Fruit fly (Drosophila melanogaster): ENCODE data around the gene CG11248.

CG11248 gene

dm6 chr3L:21728616-21729047 lies 48.8 kb downstream of the CG11248 start, which contains the start of the genes CG11247 and Polr2H:
Gene CG11247 (minus strand): TSS chr3L:21728806.
Gene Polr2H (plus strand): TSS chr3L:21728932.
- TF ChIP-seq Deaf1 (tag; optimal IDR thresholded peaks at IDR 0.05) (no peak), prd (optimal IDR thresholded peaks at IDR 0.05) (no peak), prd (GFP tag; IDR thresholded peaks at IDR 0.05) (peak; percentile 97), CG7786 (GFP tag; optimal IDR thresholded peaks at IDR 0.05) (peak; percentile 95), aop (GFP tag; IDR thresholded peaks at IDR 0.05) (peak; percentile 11; the same call in 1 of the 2 replicates), Dll (GFP tag; IDR thresholded peaks at IDR 0.05; ENCODE audit: partially characterized antibody) (peak; percentile 87), CG7357 (GFP tag; IDR thresholded peaks at IDR 0.05) (peak; percentile 90), onecut (GFP tag; IDR thresholded peaks at IDR 0.05) (peak; percentile 61), Antp (GFP tag; optimal IDR thresholded peaks at IDR 0.05) (peak; percentile 94), cad (GFP tag; optimal IDR thresholded peaks at IDR 0.05) (no peak), slbo (GFP tag; IDR thresholded peaks at IDR 0.05) (peak; percentile 97), Lpt (GFP tag; optimal IDR thresholded peaks at IDR 0.05) (no peak), run (tag; optimal IDR thresholded peaks at IDR 0.05) (no peak), MTF-1 (GFP tag; optimal IDR thresholded peaks at IDR 0.05; ENCODE audit: borderline replicate concordance) (no peak), CG4328 (GFP tag; optimal IDR thresholded peaks at IDR 0.05) (peak; percentile 69), Hmx (GFP tag; optimal IDR thresholded peaks at IDR 0.05) (peak; percentile 76), CG7372 (GFP tag; IDR thresholded peaks at IDR 0.05) (peak; percentile 93), CG4404 (GFP tag; IDR thresholded peaks at IDR 0.05) (peak; percentile 95), Rfx (GFP tag; IDR thresholded peaks at IDR 0.05) (peak; percentile 96), her (GFP tag; optimal IDR thresholded peaks at IDR 0.05) (peak; percentile 84), CG17568 (GFP tag; optimal IDR thresholded peaks at IDR 0.05) (no peak), CG15696 (tag; optimal IDR thresholded peaks at IDR 0.05) (peak; percentile 88), Blimp-1 (GFP tag; optimal IDR thresholded peaks at IDR 0.05) (peak; percentile 79), CG11723 (GFP tag; optimal IDR thresholded peaks at IDR 0.05) (peak; percentile 83), crp (GFP tag; optimal IDR thresholded peaks at IDR 0.05) (peak in 1 of 2 experiments; percentile 66), CG43689 (GFP tag; IDR thresholded peaks at IDR 0.05) (peak; percentile 63), Nf-YC (tag; optimal IDR thresholded peaks at IDR 0.05) (peak; percentile 70), Hey (tag; optimal IDR thresholded peaks at IDR 0.05) (peak; percentile 34), CG18599 (GFP tag; optimal IDR thresholded peaks at IDR 0.05) (peak; percentile 76), Drgx (GFP tag; IDR thresholded peaks at IDR 0.05) (peak; percentile 77), Chrac-16 (GFP tag; optimal IDR thresholded peaks at IDR 0.05) (peak; percentile 95), gfzf (GFP tag; optimal IDR thresholded peaks at IDR 0.05) (peak; percentile 60), CG8359 (GFP tag; optimal IDR thresholded peaks at IDR 0.05; ENCODE audit: borderline replicate concordance) (peak; percentile 57), CG12659 (GFP tag; optimal IDR thresholded peaks at IDR 0.05) (peak; percentile 91), Bteb2 (GFP tag; optimal IDR thresholded peaks at IDR 0.05) (peak; percentile 80), Myb (GFP tag; optimal IDR thresholded peaks at IDR 0.05) (peak; percentile 83), Fer1 (GFP tag; optimal IDR thresholded peaks at IDR 0.05) (no peak), hb (GFP tag; IDR thresholded peaks at IDR 0.05; ENCODE audit: partially characterized antibody) (peak; percentile 67; the same call in 2 of the 3 replicates), D (optimal IDR thresholded peaks at IDR 0.05) (no peak), D (GFP tag; optimal IDR thresholded peaks at IDR 0.05) (peak; percentile 77), salm (tag; optimal IDR thresholded peaks at IDR 0.05) (peak; percentile 30), p53 (GFP tag; optimal IDR thresholded peaks at IDR 0.05) (peak; percentile 87), CG12299 (tag; optimal IDR thresholded peaks at IDR 0.05) (peak; percentile 76), CG9932 (GFP tag; IDR thresholded peaks at IDR 0.05) (peak; percentile 97), C15 (GFP tag; IDR thresholded peaks at IDR 0.05) (peak; percentile 79; the same call in 1 of the 3 replicates), sim (GFP tag; IDR thresholded peaks at IDR 0.05) (peak; percentile 70), dmrt11E (tag; optimal IDR thresholded peaks at IDR 0.05) (peak; percentile 89), sug (tag; optimal IDR thresholded peaks at IDR 0.05) (peak; percentile 88), stwl (tag; optimal IDR thresholded peaks at IDR 0.05) (peak; percentile 79), CG8944 (GFP tag; optimal IDR thresholded peaks at IDR 0.05) (peak; percentile 95), scrt (GFP tag; optimal IDR thresholded peaks at IDR 0.05) (peak; percentile 48)
